Fruit fly (Drosophila melanogaster) whole organism, embryonic: ENCODE results near the gene RtcB.

ENCODE experiments used
- CG11247 ChIP-seq: fragments of 200-800 bp; sonication (Bioruptor generic); IDR thresholded peaks from 2 replicates; pipeline ENCODE4 v1.3.6; 2022; ENCODE audit warnings: missing biosample characterization, missing genetic modification characterization
- CG12219 ChIP-seq: fragments of 200-800 bp; sonication (Bioruptor generic); optimal IDR thresholded peaks from 3 replicates; lab custom pipeline; 2018; ENCODE audit warnings: missing biosample characterization, mild to moderate bottlenecking, missing genetic modification characterization
- CG13123 ChIP-seq: fragments of 200-800 bp; sonication (Bioruptor generic); optimal IDR thresholded peaks from 2 replicates; lab custom pipeline; 2016; ENCODE audit warnings: missing biosample characterization, missing genetic modification characterization
- CG13775 ChIP-seq: fragments of 200-800 bp; sonication (Bioruptor generic); optimal IDR thresholded peaks from 3 replicates; lab custom pipeline; 2017; ENCODE audit warnings: missing biosample characterization, mild to moderate bottlenecking, missing genetic modification characterization
- CG14860 ChIP-seq: fragments of 200-800 bp; sonication (Bioruptor generic); IDR thresholded peaks from 3 replicates; pipeline ENCODE4 v1.3.6; 2022; ENCODE audit warnings: missing biosample characterization, missing genetic modification characterization; ENCODE audit not compliant: partially characterized antibody
- CG16779 ChIP-seq: fragments of 200-800 bp; sonication (Bioruptor generic); IDR thresholded peaks from 2 replicates; pipeline ENCODE4 v1.3.6; 2022; ENCODE audit warnings: missing biosample characterization, missing genetic modification characterization
- CG17829 ChIP-seq: fragments of 200-800 bp; optimal IDR thresholded peaks from 2 replicates; lab custom pipeline; 2019; ENCODE audit warnings: missing biosample characterization, mild to moderate bottlenecking, missing genetic modification characterization, moderate library complexity
- CG18764 ChIP-seq: fragments of 200-800 bp; sonication (Bioruptor generic); optimal IDR thresholded peaks from 3 replicates; lab custom pipeline; 2016; ENCODE audit warnings: missing biosample characterization, missing genetic modification characterization
- CG2116 ChIP-seq: fragments of 200-800 bp; sonication (Bioruptor generic); optimal IDR thresholded peaks from 3 replicates; lab custom pipeline; 2018; ENCODE audit warnings: missing biosample characterization, mild to moderate bottlenecking, missing genetic modification characterization
- CG30431 ChIP-seq: fragments of 200-800 bp; sonication (Bioruptor generic); optimal IDR thresholded peaks from 2 replicates; lab custom pipeline; 2017; ENCODE audit warnings: missing biosample characterization, missing genetic modification characterization
- CG33213 ChIP-seq: fragments of 200-800 bp; sonication (Bioruptor generic); optimal IDR thresholded peaks from 3 replicates; lab custom pipeline; 2016; ENCODE audit warnings: missing biosample characterization, missing genetic modification characterization
- CG33557 ChIP-seq: fragments of 200-800 bp; sonication (Bioruptor generic); optimal IDR thresholded peaks from 2 replicates; lab custom pipeline; 2019; ENCODE audit warnings: missing biosample characterization, mild to moderate bottlenecking, missing genetic modification characterization, moderate library complexity
- CG3726 ChIP-seq: fragments of 200-800 bp; sonication (Bioruptor generic); IDR thresholded peaks from 3 replicates; pipeline ENCODE4, ENCODE4 v1.3.6; 2022; ENCODE audit warnings: missing biosample characterization, missing genetic modification characterization
- CG42726 ChIP-seq: fragments of 200-800 bp; sonication (Bioruptor generic); IDR thresholded peaks from 2 replicates; pipeline ENCODE4 v1.3.6; 2022; ENCODE audit warnings: missing biosample characterization, missing genetic modification characterization; ENCODE audit not compliant: partially characterized antibody
- CG4328 ChIP-seq: fragments of 200-800 bp; sonication (Bioruptor generic); optimal IDR thresholded peaks from 3 replicates; lab custom pipeline; 2017; ENCODE audit warnings: missing biosample characterization, missing genetic modification reagents, missing genetic modification characterization
- CG5180 ChIP-seq: fragments of 200-800 bp; sonication (Bioruptor generic); optimal IDR thresholded peaks from 3 replicates; lab custom pipeline; 2017; ENCODE audit warnings: missing biosample characterization, missing genetic modification characterization, mild to moderate bottlenecking, moderate library complexity, missing genetic modification reagents
- CG6654 ChIP-seq: fragments of 200-800 bp; sonication (Bioruptor generic); optimal IDR thresholded peaks from 2 replicates; lab custom pipeline; 2017; ENCODE audit warnings: missing biosample characterization, mild to moderate bottlenecking, missing genetic modification characterization
- CG7786 ChIP-seq: fragments of 200-800 bp; sonication (Bioruptor generic); optimal IDR thresholded peaks from 2 replicates; lab custom pipeline; 2016; ENCODE audit warnings: missing biosample characterization, missing genetic modification characterization
- CG9817 ChIP-seq: fragments of 200-800 bp; sonication (Bioruptor generic); optimal IDR thresholded peaks from 2 replicates; lab custom pipeline; 2018; ENCODE audit warnings: missing biosample characterization, mild to moderate bottlenecking, missing genetic modification characterization, moderate library complexity
- CG9932 ChIP-seq: fragments of 200-800 bp; sonication (Bioruptor generic); IDR thresholded peaks from 2 replicates; pipeline ENCODE4 v1.3.6; 2022; ENCODE audit warnings: missing biosample characterization, missing genetic modification characterization
- CTCF ChIP-seq: fragments of 200-800 bp; sonication (Bioruptor generic); optimal IDR thresholded peaks from 2 replicates; lab custom pipeline; 2017; ENCODE audit warnings: missing biosample characterization, mild to moderate bottlenecking, missing genetic modification characterization, moderate library complexity
- D ChIP-seq, 2 experiments: fragments of 200-800 bp in 1 of 2; fragments of >200 bp in 1 of 2; sonication (Bioruptor generic) in 1 of 2; optimal IDR thresholded peaks; 2 replicates in 1 of 2; 3 replicates in 1 of 2; lab custom pipeline; 2017; ENCODE audit warnings: mild to moderate bottlenecking in 1 of 2, missing biosample characterization in 1 of 2, missing genetic modification characterization in 1 of 2, missing genetic modification reagents in 1 of 2
- Doc2 ChIP-seq: fragments of 200-800 bp; sonication (Bioruptor generic); IDR thresholded peaks from 2 replicates; pipeline ENCODE4 v1.3.6; 2022; ENCODE audit warnings: missing biosample characterization, missing genetic modification characterization
- Dref ChIP-seq: fragments of 200-800 bp; sonication (Bioruptor generic); IDR thresholded peaks from 2 replicates; pipeline ENCODE4 v1.3.6; 2022; ENCODE audit warnings: missing biosample characterization, missing genetic modification characterization
- E2f1 ChIP-seq: fragments of 200-800 bp; sonication (Bioruptor generic); IDR thresholded peaks from 2 replicates; pipeline ENCODE4 v1.3.6; 2022; ENCODE audit warnings: missing biosample characterization, missing genetic modification characterization
- Ets65A ChIP-seq: fragments of 200-800 bp; sonication (Bioruptor generic); peaks from one replicate; lab custom pipeline; 2016; ENCODE audit warnings: missing biosample characterization, missing genetic modification characterization
- HmgD ChIP-seq: fragments of 200-800 bp; sonication (Bioruptor generic); optimal IDR thresholded peaks from 3 replicates; lab custom pipeline; 2016; ENCODE audit warnings: missing biosample characterization, missing genetic modification characterization
- HmgZ ChIP-seq: fragments of 200-800 bp; sonication (Bioruptor generic); optimal IDR thresholded peaks from 2 replicates; lab custom pipeline; 2018; ENCODE audit warnings: missing biosample characterization, mild to moderate bottlenecking, missing genetic modification characterization
- Hmr ChIP-seq: fragments of 200-800 bp; sonication (Bioruptor generic); optimal IDR thresholded peaks from 3 replicates; lab custom pipeline; 2017; ENCODE audit warnings: mild to moderate bottlenecking, missing biosample characterization, missing genetic modification reagents, missing genetic modification characterization
- MBD-R2 ChIP-seq: fragments of 200-800 bp; sonication (Bioruptor generic); IDR thresholded peaks from 2 replicates; pipeline ENCODE4 v1.3.6; 2022; ENCODE audit warnings: missing biosample characterization, missing genetic modification characterization
- NfI ChIP-seq: fragments of 200-800 bp; sonication (Bioruptor generic); optimal IDR thresholded peaks from 3 replicates; lab custom pipeline; 2018; ENCODE audit warnings: missing biosample characterization, mild to moderate bottlenecking, missing genetic modification characterization, moderate library complexity
- Trl ChIP-seq, 3 experiments: fragments of >200 bp in 2 of 3; fragments of 200-800 bp in 1 of 3; sonication (Bioruptor generic) in 1 of 3; optimal IDR thresholded peaks; 2 replicates in 1 of 3; 3 replicates in 2 of 3; lab custom pipeline; 2016 to 2017; ENCODE audit warnings: missing biosample characterization in 1 of 3, missing genetic modification characterization in 1 of 3
- bbx ChIP-seq: fragments of 200-800 bp; sonication (Bioruptor generic); IDR thresholded peaks from 2 replicates; pipeline ENCODE4 v1.3.6; 2022; ENCODE audit warnings: missing biosample characterization, missing genetic modification characterization; ENCODE audit not compliant: partially characterized antibody
- cad ChIP-seq: fragments of >200 bp; optimal IDR thresholded peaks from 2 replicates; lab custom pipeline; 2017; ENCODE audit warnings: missing biosample characterization, missing genetic modification characterization
- dimm ChIP-seq: fragments of 200-800 bp; sonication (Bioruptor generic); IDR thresholded peaks from 2 replicates; pipeline ENCODE4 v1.3.6; 2022; ENCODE audit warnings: missing biosample characterization, missing genetic modification characterization
- dmrt99B ChIP-seq: fragments of 200-800 bp; sonication (Bioruptor generic); optimal IDR thresholded peaks from 2 replicates; lab custom pipeline; 2018; ENCODE audit warnings: missing biosample characterization, mild to moderate bottlenecking, missing genetic modification characterization, moderate library complexity
- gro ChIP-seq: fragments of 200-800 bp; sonication (Bioruptor generic); optimal IDR thresholded peaks from 2 replicates; lab custom pipeline; 2016; ENCODE audit warnings: missing biosample characterization, missing genetic modification characterization
- hbn ChIP-seq: fragments of 200-800 bp; sonication (Bioruptor generic); IDR thresholded peaks from 2 replicates; pipeline ENCODE4 v1.3.6; 2022; ENCODE audit warnings: missing biosample characterization, missing genetic modification characterization; ENCODE audit not compliant: partially characterized antibody
- hth ChIP-seq: fragments of >200 bp; optimal IDR thresholded peaks from 2 replicates; lab custom pipeline; 2017; ENCODE audit warnings: inconsistent platforms
- ind ChIP-seq: fragments of 200-800 bp; sonication (Bioruptor generic); optimal IDR thresholded peaks from 3 replicates; lab custom pipeline; 2016; ENCODE audit warnings: missing biosample characterization, missing genetic modification characterization
- ken ChIP-seq: fragments of 200-800 bp; sonication (Bioruptor generic); IDR thresholded peaks from 3 replicates; pipeline ENCODE4 v1.3.6; 2022; ENCODE audit warnings: missing biosample characterization, missing genetic modification characterization
- lilli ChIP-seq: fragments of 200-800 bp; sonication (Bioruptor generic); optimal IDR thresholded peaks from 3 replicates; lab custom pipeline; 2016; ENCODE audit warnings: missing biosample characterization, missing genetic modification characterization
- lmd ChIP-seq: fragments of 200-800 bp; sonication (Bioruptor generic); IDR thresholded peaks from 2 replicates; pipeline ENCODE4 v1.3.6; 2022; ENCODE audit warnings: missing biosample characterization, missing genetic modification characterization
- maf-S ChIP-seq: fragments of 200-800 bp; sonication (Bioruptor generic); optimal IDR thresholded peaks from 2 replicates; lab custom pipeline; 2016; ENCODE audit warnings: missing biosample characterization, missing genetic modification characterization
- onecut ChIP-seq: fragments of 200-800 bp; sonication (Bioruptor generic); IDR thresholded peaks from 2 replicates; pipeline ENCODE4 v1.3.6; 2022; ENCODE audit warnings: missing biosample characterization, missing genetic modification characterization
- pita ChIP-seq: fragments of 200-800 bp; sonication (Bioruptor generic); optimal IDR thresholded peaks from 2 replicates; lab custom pipeline; 2017; ENCODE audit warnings: missing biosample characterization, mild to moderate bottlenecking, missing genetic modification characterization
- pzg ChIP-seq: fragments of 200-800 bp; sonication (Bioruptor generic); optimal IDR thresholded peaks from 3 replicates; lab custom pipeline; 2018; ENCODE audit warnings: missing biosample characterization, mild to moderate bottlenecking, missing genetic modification characterization, moderate library complexity
- ranshi ChIP-seq: fragments of 200-800 bp; sonication (Bioruptor generic); IDR thresholded peaks from 2 replicates; pipeline ENCODE4 v1.3.6; 2022; ENCODE audit warnings: missing biosample characterization, missing genetic modification characterization
- scrt ChIP-seq: fragments of 200-800 bp; sonication (Bioruptor generic); optimal IDR thresholded peaks from 2 replicates; lab custom pipeline; 2018; ENCODE audit warnings: missing biosample characterization, mild to moderate bottlenecking, missing genetic modification characterization, moderate library complexity
- tx ChIP-seq: fragments of 200-800 bp; sonication (Bioruptor generic); optimal IDR thresholded peaks from 2 replicates; lab custom pipeline; 2016; ENCODE audit warnings: missing biosample characterization, missing genetic modification characterization
- zfh1 ChIP-seq: fragments of 200-800 bp; sonication (Bioruptor generic); IDR thresholded peaks from 3 replicates; pipeline ENCODE4 v1.3.6; 2022; ENCODE audit warnings: missing biosample characterization, missing genetic modification characterization

Gene RtcB

DNA sequence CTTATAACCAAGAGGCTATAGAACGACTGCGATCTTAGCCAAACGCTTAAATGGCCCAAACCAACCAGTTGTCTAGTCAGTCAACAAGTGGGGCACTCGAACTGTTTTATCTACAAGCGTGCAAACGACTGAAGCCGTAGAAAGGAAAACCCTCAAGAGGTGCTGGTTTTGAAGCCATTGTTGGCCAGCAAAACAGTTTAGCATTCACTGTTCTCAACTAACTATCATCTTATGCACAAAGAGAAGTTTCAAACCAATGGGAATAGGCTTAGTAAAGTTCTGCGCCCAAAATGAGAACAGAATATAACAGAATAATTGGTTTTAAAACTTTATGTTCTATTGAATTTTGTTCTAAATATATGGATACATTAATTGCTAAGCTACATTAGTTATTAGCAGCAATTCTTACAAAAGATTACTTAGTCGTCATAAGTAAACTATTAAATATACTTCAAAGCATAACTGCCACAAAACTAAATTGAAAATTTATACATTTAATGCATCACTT, 36.7 kb upstream of the RtcB start, which contains the start of gene CG31798 (continued):
- TF ChIP-seq ken (GFP tag; lab: Robert Waterston, UW) = no peak
- peak; percentile 14 for TF ChIP-seq pzg (GFP tag; lab: Kevin White, UChicago)
- peak; percentile 86 for TF ChIP-seq cad
- peak; percentile 16 for TF ChIP-seq HmgZ
- TF ChIP-seq NfI (GFP tag; lab: Kevin White, UChicago) = no peak
- TF ChIP-seq CG16779 (GFP tag; lab: Robert Waterston, UW) = no peak
- 0 out of 2 replicates have a peak, but pooled peaks have one; percentile 9 for TF ChIP-seq Dref (GFP tag; lab: Robert Waterston, UW)
- TF ChIP-seq CG6654 (GFP tag; lab: Kevin White, UChicago) = peak; percentile 99
- TF ChIP-seq D (optimal IDR thresholded peaks at IDR 0.05; lab: Kevin White, UChicago) = no peak
- no peak for TF ChIP-seq D (GFP tag; optimal IDR thresholded peaks at IDR 0.05; lab: Kevin White, UChicago)
- no peak for TF ChIP-seq CG13123 (GFP tag; lab: Kevin White, UChicago)
- no peak for TF ChIP-seq ranshi
- peak; percentile 84 for TF ChIP-seq pita (GFP tag; lab: Kevin White, UChicago)
- no peak for TF ChIP-seq CG17829 (tag; lab: Kevin White, UChicago)
- TF ChIP-seq E2f1 = no peak
- peak; percentile 5 for TF ChIP-seq Ets65A (GFP tag; lab: Kevin White, UChicago)
- TF ChIP-seq bbx = 0 out of 2 replicates have a peak, but pooled peaks have one; percentile 11
- no peak for TF ChIP-seq Doc2
- no peak for TF ChIP-seq lmd (GFP tag; lab: Robert Waterston, UW)
- no peak for TF ChIP-seq CG12219 (GFP tag; lab: Kevin White, UChicago)
- peak; percentile 75 for TF ChIP-seq CTCF (GFP tag; lab: Kevin White, UChicago)
- no peak for TF ChIP-seq CG11247 (GFP tag; lab: Robert Waterston, UW)
- no peak for TF ChIP-seq lilli
- TF ChIP-seq CG9817 (tag; lab: Kevin White, UChicago) = peak; percentile 6
- TF ChIP-seq CG33557 (GFP tag; lab: Kevin White, UChicago) = no peak
- no peak for TF ChIP-seq hth (lab: Kevin White, UChicago)
- TF ChIP-seq gro (GFP tag; lab: Kevin White, UChicago) = no peak
- no peak for TF ChIP-seq onecut
- no peak for TF ChIP-seq CG13775 (GFP tag; lab: Kevin White, UChicago)
- TF ChIP-seq Trl (optimal IDR thresholded peaks at IDR 0.05; lab: Kevin White, UChicago) = no peak
- TF ChIP-seq Trl (GFP tag; optimal IDR thresholded peaks at IDR 0.05; lab: Kevin White, UChicago) = no peak
- no peak for TF ChIP-seq tx (GFP tag; lab: Kevin White, UChicago)
- no peak for TF ChIP-seq maf-S (GFP tag; lab: Kevin White, UChicago)
- no peak for TF ChIP-seq dmrt99B (tag; lab: Kevin White, UChicago)
- TF ChIP-seq MBD-R2 (GFP tag; lab: Robert Waterston, UW) = no peak
- no peak for TF ChIP-seq dimm (GFP tag; lab: Robert Waterston, UW)
- TF ChIP-seq CG2116 (GFP tag; lab: Kevin White, UChicago) = no peak
- no peak for TF ChIP-seq CG14860 (GFP tag; lab: Robert Waterston, UW)
- TF ChIP-seq ind (GFP tag; lab: Kevin White, UChicago) = no peak
- TF ChIP-seq CG30431 = no peak
- no peak for TF ChIP-seq CG18764 (GFP tag; lab: Kevin White, UChicago)
- TF ChIP-seq CG9932 (GFP tag; lab: Robert Waterston, UW) = 0 out of 2 replicates have a peak, but pooled peaks have one; percentile 9
- no peak for TF ChIP-seq CG7786 (GFP tag; lab: Kevin White, UChicago)
- peak; percentile 56 for TF ChIP-seq CG42726
- TF ChIP-seq hbn (GFP tag; lab: Robert Waterston, UW) = no peak
- TF ChIP-seq Hmr = peak; percentile 6
- TF ChIP-seq zfh1 (GFP tag; lab: Robert Waterston, UW) = no peak
- no peak for TF ChIP-seq CG4328 (GFP tag; lab: Kevin White, UChicago)
- TF ChIP-seq CG3726 (GFP tag; lab: Robert Waterston, UW) = no peak
- TF ChIP-seq CG5180 = peak; percentile 26
- peak; percentile 47 for TF ChIP-seq HmgD (GFP tag; lab: Kevin White, UChicago)
- TF ChIP-seq scrt (GFP tag; lab: Kevin White, UChicago) = peak; percentile 8
- no peak for TF ChIP-seq CG33213 (GFP tag; lab: Kevin White, UChicago)
